Fruit fly (Drosophila melanogaster) whole organism, adult: Measurements from ENCODE around the gene CG7394.
"Not testable (repeated sequence)": the region's sequence is repeated elsewhere in the genome, so short reads cannot be mapped to it uniquely, and the experiment has no call there.

ENCODE experiments used
- CG11617 ChIP-seq: fragments of 200-800 bp; sonication (Bioruptor generic); optimal IDR thresholded peaks from 2 replicates; lab custom pipeline; 2017; ENCODE audit warnings: mild to moderate bottlenecking, missing biosample characterization, missing genetic modification reagents, missing genetic modification characterization
- CG12768 ChIP-seq: fragments of 200-800 bp; sonication (Bioruptor generic); optimal IDR thresholded peaks from 2 replicates; lab custom pipeline; 2017; ENCODE audit warnings: missing biosample characterization, missing genetic modification characterization, mild to moderate bottlenecking, moderate library complexity, missing genetic modification reagents
- CG14711 ChIP-seq: fragments of 200-800 bp; sonication (Bioruptor generic); optimal IDR thresholded peaks from 2 replicates; lab custom pipeline; 2018; ENCODE audit warnings: missing biosample characterization, mild to moderate bottlenecking, missing genetic modification characterization, moderate library complexity
- CG1620 ChIP-seq: fragments of 200-800 bp; sonication (Bioruptor generic); optimal IDR thresholded peaks from 2 replicates; lab custom pipeline; 2016; ENCODE audit warnings: missing biosample characterization, missing genetic modification characterization
- CG33017 ChIP-seq: fragments of 200-800 bp; sonication (Bioruptor generic); optimal IDR thresholded peaks from 2 replicates; lab custom pipeline; 2018; ENCODE audit warnings: missing biosample characterization, mild to moderate bottlenecking, missing genetic modification characterization, moderate library complexity
- CG5204 ChIP-seq: fragments of 200-800 bp; sonication (Bioruptor generic); optimal IDR thresholded peaks from 2 replicates; lab custom pipeline; 2016; ENCODE audit warnings: missing biosample characterization, missing genetic modification characterization
- CG7045 ChIP-seq: fragments of 200-800 bp; sonication (Bioruptor generic); optimal IDR thresholded peaks from 2 replicates; lab custom pipeline; 2017; ENCODE audit warnings: missing biosample characterization, mild to moderate bottlenecking, missing genetic modification characterization
- CG7101 ChIP-seq: fragments of 200-800 bp; sonication (Bioruptor generic); optimal IDR thresholded peaks from 2 replicates; lab custom pipeline; 2018; ENCODE audit warnings: missing biosample characterization, mild to moderate bottlenecking, missing genetic modification characterization, moderate library complexity
- Clk ChIP-seq: fragments of 200-800 bp; sonication (Bioruptor generic); optimal IDR thresholded peaks from 2 replicates; lab custom pipeline; 2017; ENCODE audit warnings: missing biosample characterization, missing genetic modification characterization
- Crg-1 ChIP-seq: fragments of 200-800 bp; sonication (Bioruptor generic); optimal IDR thresholded peaks from 2 replicates; lab custom pipeline; 2016; ENCODE audit warnings: missing biosample characterization, missing genetic modification characterization
- Hr96 ChIP-seq: fragments of 200-800 bp; sonication (Bioruptor generic); optimal IDR thresholded peaks from 2 replicates; lab custom pipeline; 2016; ENCODE audit warnings: missing biosample characterization, missing genetic modification characterization
- Mnt ChIP-seq: fragments of 200-800 bp; sonication (Bioruptor generic); optimal IDR thresholded peaks from 2 replicates; lab custom pipeline; 2016; ENCODE audit warnings: missing biosample characterization, mild to moderate bottlenecking, missing genetic modification characterization
- bab1 ChIP-seq: fragments of 200-800 bp; sonication (Bioruptor generic); optimal IDR thresholded peaks from 3 replicates; lab custom pipeline; 2019; ENCODE audit warnings: missing biosample characterization, mild to moderate bottlenecking, missing genetic modification characterization, moderate library complexity
- cic ChIP-seq: fragments of 200-800 bp; sonication (Bioruptor generic); optimal IDR thresholded peaks from 2 replicates; lab custom pipeline; 2017; ENCODE audit warnings: missing biosample characterization, mild to moderate bottlenecking, missing genetic modification characterization, moderate library complexity
- cnc ChIP-seq, 2 experiments: fragments of >200 bp; optimal IDR thresholded peaks; 2 replicates each; lab custom pipeline; 2017
- kay ChIP-seq: fragments of 200-800 bp; sonication (Bioruptor generic); peaks from one replicate; lab custom pipeline; 2016; ENCODE audit warnings: missing biosample characterization, missing genetic modification characterization, borderline replicate concordance
- ovo ChIP-seq: fragments of 200-800 bp; sonication (Bioruptor generic); optimal IDR thresholded peaks from 2 replicates; lab custom pipeline; 2016; ENCODE audit warnings: missing biosample characterization, missing genetic modification characterization
- pad ChIP-seq: fragments of 200-800 bp; sonication (Bioruptor generic); optimal IDR thresholded peaks from 3 replicates; lab custom pipeline; 2017; ENCODE audit warnings: missing biosample characterization, missing genetic modification characterization, mild to moderate bottlenecking, moderate library complexity, missing genetic modification reagents
- tj ChIP-seq: fragments of 200-800 bp; sonication (Bioruptor generic); optimal IDR thresholded peaks from 3 replicates; lab custom pipeline; 2017; ENCODE audit warnings: missing biosample characterization, mild to moderate bottlenecking, missing genetic modification characterization, moderate library complexity
- toe ChIP-seq: fragments of 200-800 bp; sonication (Bioruptor generic); optimal IDR thresholded peaks from 2 replicates; lab custom pipeline; 2016; ENCODE audit warnings: missing biosample characterization, missing genetic modification characterization

Gene CG7394

dm6 chr3L:11586794-11587462 is 25.1 kb downstream of the CG7394 start:
- TF ChIP-seq pad (GFP tag; lab: Kevin White, UChicago): peak; percentile 85
- TF ChIP-seq CG7101: no peak
- peak; percentile 96 for TF ChIP-seq ovo (GFP tag; lab: Kevin White, UChicago)
- no peak for TF ChIP-seq CG14711 (tag; lab: Kevin White, UChicago)
- no peak for TF ChIP-seq cic (GFP tag; lab: Kevin White, UChicago)

dm6 chr3L:11587720-11588580 is 26.2 kb downstream of the CG7394 start, which contains the start of gene rt:
TSS of gene rt (minus strand) at chr3L:11587770.
- TF ChIP-seq tj (GFP tag; lab: Kevin White, UChicago): no peak
- TF ChIP-seq kay (GFP tag; lab: Kevin White, UChicago): no peak
- peak; percentile 75 for TF ChIP-seq pad (GFP tag; lab: Kevin White, UChicago)
- TF ChIP-seq CG7045 (GFP tag; lab: Kevin White, UChicago): peak; percentile 31
- TF ChIP-seq Crg-1 (GFP tag; lab: Kevin White, UChicago): no peak
- no peak for TF ChIP-seq Mnt (GFP tag; lab: Kevin White, UChicago)
- TF ChIP-seq cnc (optimal IDR thresholded peaks at IDR 0.05; lab: Kevin White, UChicago): no peak
- TF ChIP-seq CG7101: no peak
- peak; percentile 10 for TF ChIP-seq Hr96 (GFP tag; lab: Kevin White, UChicago)

dm6 chr3L:11588594-11588993 is 26.8 kb downstream of the CG7394 start:
- TF ChIP-seq tj (GFP tag; lab: Kevin White, UChicago): no peak
- TF ChIP-seq ovo (GFP tag; lab: Kevin White, UChicago): no peak
- TF ChIP-seq CG7045 (GFP tag; lab: Kevin White, UChicago): no peak
- no peak for TF ChIP-seq CG1620 (GFP tag; lab: Kevin White, UChicago)
- no peak for TF ChIP-seq cic (GFP tag; lab: Kevin White, UChicago)
- TF ChIP-seq Crg-1 (GFP tag; lab: Kevin White, UChicago): no peak
- no peak for TF ChIP-seq Clk (GFP tag; lab: Kevin White, UChicago)
- TF ChIP-seq CG12768: no peak
- no peak for TF ChIP-seq Hr96 (GFP tag; lab: Kevin White, UChicago)
- TF ChIP-seq Mnt (GFP tag; lab: Kevin White, UChicago): no peak

dm6 chr3L:11589395-11589794 is 27.6 kb downstream of the CG7394 start, which contains the start of gene CG7377:
TSS of gene CG7377 (plus strand) at chr3L:11589695.
- TF ChIP-seq Clk, CG1620, CG11617 (GFP tag; lab: Kevin White, UChicago): not testable (repeated sequence)

- no peak for TF ChIP-seq bab1
- no peak for TF ChIP-seq CG14711 (tag; lab: Kevin White, UChicago)
- TF ChIP-seq CG7045 (GFP tag; lab: Kevin White, UChicago): no peak
- no peak for TF ChIP-seq cnc (optimal IDR thresholded peaks at IDR 0.05; lab: Kevin White, UChicago)
- TF ChIP-seq Crg-1 (GFP tag; lab: Kevin White, UChicago): no peak
- TF ChIP-seq Mnt (GFP tag; lab: Kevin White, UChicago): no peak
- TF ChIP-seq Hr96 (GFP tag; lab: Kevin White, UChicago): no peak
- no peak for TF ChIP-seq ovo (GFP tag; lab: Kevin White, UChicago)
- no peak for TF ChIP-seq CG33017 (tag; lab: Kevin White, UChicago)
- no peak for TF ChIP-seq kay (GFP tag; lab: Kevin White, UChicago)
- no peak for TF ChIP-seq pad (GFP tag; lab: Kevin White, UChicago)
- TF ChIP-seq CG1620 (GFP tag; lab: Kevin White, UChicago): no peak
- TF ChIP-seq toe (GFP tag; lab: Kevin White, UChicago): no peak
- TF ChIP-seq CG7101: no peak
Measured at dm6 chr3L:11591131-11591530, 29.3 kb downstream of the CG7394 start, which contains the start of gene CG33268. TSS of gene CG33268 (minus strand) at chr3L:11591231.

dm6 chr3L:11591803-11592202 is 30.0 kb downstream of the CG7394 start:
- TF ChIP-seq CG11617 (GFP tag; lab: Kevin White, UChicago): no peak
- TF ChIP-seq Mnt (GFP tag; lab: Kevin White, UChicago): no peak
- TF ChIP-seq Crg-1 (GFP tag; lab: Kevin White, UChicago): no peak
- TF ChIP-seq Hr96 (GFP tag; lab: Kevin White, UChicago): no peak
- TF ChIP-seq bab1: no peak
- no peak for TF ChIP-seq cnc (optimal IDR thresholded peaks at IDR 0.05; lab: Kevin White, UChicago)
- TF ChIP-seq CG5204 (GFP tag; lab: Kevin White, UChicago): no peak
- no peak for TF ChIP-seq CG1620 (GFP tag; lab: Kevin White, UChicago)
- TF ChIP-seq CG7045 (GFP tag; lab: Kevin White, UChicago): no peak
- TF ChIP-seq CG12768: no peak
- TF ChIP-seq CG33017 (tag; lab: Kevin White, UChicago): no peak
- no peak for TF ChIP-seq kay (GFP tag; lab: Kevin White, UChicago)
- no peak for TF ChIP-seq CG14711 (tag; lab: Kevin White, UChicago)
- no peak for TF ChIP-seq pad (GFP tag; lab: Kevin White, UChicago)
- no peak for TF ChIP-seq cic (GFP tag; lab: Kevin White, UChicago)
- TF ChIP-seq tj (GFP tag; lab: Kevin White, UChicago): no peak
